Fruit fly (Drosophila melanogaster) whole organism, embryonic: Measurements from ENCODE around the gene Reg-2.

Source experiments
- CG10267 ChIP-seq: fragments of 200-800 bp; sonication (Bioruptor generic); optimal IDR thresholded peaks from 2 replicates; lab custom pipeline; 2018; ENCODE audit warnings: missing biosample characterization, mild to moderate bottlenecking, missing genetic modification characterization, moderate library complexity
- CG10321 ChIP-seq: fragments of 200-800 bp; sonication (Bioruptor generic); IDR thresholded peaks from 2 replicates; pipeline ENCODE4 v1.3.6; 2022; ENCODE audit warnings: missing biosample characterization, missing genetic modification characterization
- CG11398 ChIP-seq: fragments of 200-800 bp; sonication (Bioruptor generic); optimal IDR thresholded peaks from 2 replicates; lab custom pipeline; 2016; ENCODE audit warnings: missing biosample characterization, missing genetic modification characterization
- CG11456 ChIP-seq: fragments of 200-800 bp; sonication (Bioruptor generic); IDR thresholded peaks from 3 replicates; pipeline ENCODE4 v1.3.6; 2022; ENCODE audit warnings: missing biosample characterization, missing genetic modification characterization
- CG13123 ChIP-seq: fragments of 200-800 bp; sonication (Bioruptor generic); optimal IDR thresholded peaks from 2 replicates; lab custom pipeline; 2016; ENCODE audit warnings: missing biosample characterization, missing genetic modification characterization
- CG13624 ChIP-seq: fragments of 200-800 bp; sonication (Bioruptor generic); optimal IDR thresholded peaks from 2 replicates; lab custom pipeline; 2016; ENCODE audit warnings: missing biosample characterization, missing genetic modification characterization
- CG14710 ChIP-seq: fragments of 200-800 bp; sonication (Bioruptor generic); optimal IDR thresholded peaks from 3 replicates; lab custom pipeline; 2019; ENCODE audit warnings: missing biosample characterization, mild to moderate bottlenecking, missing genetic modification characterization, moderate library complexity
- CG15696 ChIP-seq: fragments of 200-800 bp; sonication (Bioruptor generic); optimal IDR thresholded peaks from 2 replicates; lab custom pipeline; 2019; ENCODE audit warnings: missing biosample characterization, mild to moderate bottlenecking, missing genetic modification characterization, moderate library complexity
- CG16863 ChIP-seq: fragments of 200-800 bp; sonication (Bioruptor generic); optimal IDR thresholded peaks from 3 replicates; lab custom pipeline; 2016; ENCODE audit warnings: missing biosample characterization, missing genetic modification characterization
- CG2202 ChIP-seq: fragments of 200-800 bp; sonication (Bioruptor generic); optimal IDR thresholded peaks from 2 replicates; lab custom pipeline; 2018; ENCODE audit warnings: missing biosample characterization, mild to moderate bottlenecking, missing genetic modification characterization
- CG3065 ChIP-seq: fragments of 200-800 bp; sonication (Bioruptor generic); optimal IDR thresholded peaks from 2 replicates; lab custom pipeline; 2016; ENCODE audit warnings: missing biosample characterization, missing genetic modification characterization
- CG31388 ChIP-seq: fragments of 200-800 bp; sonication (Bioruptor generic); optimal IDR thresholded peaks from 2 replicates; lab custom pipeline; 2016; ENCODE audit warnings: missing biosample characterization, missing genetic modification characterization
- CG32532 ChIP-seq: fragments of 200-800 bp; sonication (Bioruptor generic); IDR thresholded peaks from 2 replicates; pipeline ENCODE4 v1.3.6; 2022; ENCODE audit warnings: missing biosample characterization, missing genetic modification characterization
- CG3407 ChIP-seq: fragments of 200-800 bp; sonication (Bioruptor generic); optimal IDR thresholded peaks from 2 replicates; lab custom pipeline; 2018; ENCODE audit warnings: missing biosample characterization, mild to moderate bottlenecking, missing genetic modification characterization
- CG4360 ChIP-seq: fragments of 200-800 bp; sonication (Bioruptor generic); IDR thresholded peaks from 2 replicates; pipeline ENCODE4 v1.3.6; 2022; ENCODE audit warnings: missing biosample characterization, missing genetic modification characterization
- CG4617 ChIP-seq: fragments of 200-800 bp; sonication (Bioruptor generic); optimal IDR thresholded peaks from 3 replicates; lab custom pipeline; 2016; ENCODE audit warnings: missing biosample characterization, missing genetic modification characterization, borderline replicate concordance
- CG4707 ChIP-seq: fragments of 200-800 bp; sonication (Bioruptor generic); optimal IDR thresholded peaks from 2 replicates; lab custom pipeline; 2018; ENCODE audit warnings: missing biosample characterization, mild to moderate bottlenecking, missing genetic modification characterization, moderate library complexity
- CG6654 ChIP-seq: fragments of 200-800 bp; sonication (Bioruptor generic); optimal IDR thresholded peaks from 2 replicates; lab custom pipeline; 2017; ENCODE audit warnings: missing biosample characterization, mild to moderate bottlenecking, missing genetic modification characterization
- Doc3 ChIP-seq: fragments of 200-800 bp; sonication (Bioruptor generic); IDR thresholded peaks from 3 replicates; pipeline ENCODE4 v1.3.6; 2022; ENCODE audit warnings: missing biosample characterization, missing genetic modification characterization; ENCODE audit not compliant: partially characterized antibody
- E2f1 ChIP-seq: fragments of 200-800 bp; sonication (Bioruptor generic); IDR thresholded peaks from 2 replicates; pipeline ENCODE4 v1.3.6; 2022; ENCODE audit warnings: missing biosample characterization, missing genetic modification characterization
- Eip74EF ChIP-seq, 2 experiments: fragments of 200-800 bp in 1 of 2; fragments of >200 bp in 1 of 2; sonication (Bioruptor generic) in 1 of 2; optimal IDR thresholded peaks; 2 replicates each; lab custom pipeline; 2017 to 2019; ENCODE audit warnings: missing biosample characterization in 2 of 2, missing genetic modification characterization in 2 of 2, mild to moderate bottlenecking in 1 of 2, moderate library complexity in 1 of 2
- HLH54F ChIP-seq: fragments of 200-800 bp; sonication (Bioruptor generic); optimal IDR thresholded peaks from 3 replicates; lab custom pipeline; 2016; ENCODE audit warnings: missing biosample characterization, missing genetic modification characterization
- Lhr ChIP-seq: fragments of 200-800 bp; sonication (Bioruptor generic); optimal IDR thresholded peaks from 3 replicates; lab custom pipeline; 2017; ENCODE audit warnings: mild to moderate bottlenecking, missing biosample characterization, missing genetic modification reagents, missing genetic modification characterization
- MESR4 ChIP-seq: fragments of 200-800 bp; sonication (Bioruptor generic); optimal IDR thresholded peaks from 2 replicates; lab custom pipeline; 2018; ENCODE audit warnings: missing biosample characterization, mild to moderate bottlenecking, missing genetic modification characterization, moderate library complexity
- MTF-1 ChIP-seq: fragments of 200-800 bp; sonication (Bioruptor generic); optimal IDR thresholded peaks from 2 replicates; lab custom pipeline; 2018; ENCODE audit warnings: missing biosample characterization, mild to moderate bottlenecking, missing genetic modification characterization, borderline replicate concordance
- Mes4 ChIP-seq: fragments of 200-800 bp; sonication (Bioruptor generic); optimal IDR thresholded peaks from 2 replicates; lab custom pipeline; 2016; ENCODE audit warnings: missing biosample characterization, missing genetic modification characterization
- TFAM ChIP-seq: fragments of 200-800 bp; sonication (Bioruptor generic); optimal IDR thresholded peaks from 2 replicates; lab custom pipeline; 2017; ENCODE audit warnings: missing biosample characterization, missing genetic modification characterization, inconsistent platforms
- Vsx1 ChIP-seq: fragments of 200-800 bp; sonication (Bioruptor generic); optimal IDR thresholded peaks from 2 replicates; lab custom pipeline; 2017; ENCODE audit warnings: missing biosample characterization, mild to moderate bottlenecking, missing genetic modification characterization, missing genetic modification reagents
- ase ChIP-seq: fragments of 200-800 bp; sonication (Bioruptor generic); IDR thresholded peaks from 3 replicates; pipeline ENCODE4 v1.3.6; 2022; ENCODE audit warnings: missing biosample characterization, missing genetic modification characterization
- dati ChIP-seq: fragments of 200-800 bp; sonication (Bioruptor generic); IDR thresholded peaks from 2 replicates; pipeline ENCODE4 v1.3.6; 2022; ENCODE audit warnings: missing biosample characterization, missing genetic modification characterization
- emc ChIP-seq: fragments of 200-800 bp; sonication (Bioruptor generic); optimal IDR thresholded peaks from 2 replicates; lab custom pipeline; 2016; ENCODE audit warnings: missing biosample characterization, missing genetic modification characterization
- en ChIP-seq: fragments of 200-800 bp; sonication (Bioruptor generic); optimal IDR thresholded peaks from 2 replicates; lab custom pipeline; 2016; ENCODE audit warnings: missing biosample characterization, missing genetic modification characterization
- eve ChIP-seq, 2 experiments: fragments of >200 bp; optimal IDR thresholded peaks; 2 replicates each; lab custom pipeline; 2017; ENCODE audit warnings: missing biosample characterization in 2 of 2, missing genetic modification characterization in 2 of 2
- gce ChIP-seq: fragments of 200-800 bp; sonication (Bioruptor generic); IDR thresholded peaks from 3 replicates; pipeline ENCODE4 v1.3.6; 2022; ENCODE audit warnings: missing biosample characterization, missing genetic modification characterization
- gfzf ChIP-seq: fragments of 200-800 bp; sonication (Bioruptor generic); optimal IDR thresholded peaks from 2 replicates; lab custom pipeline; 2016; ENCODE audit warnings: missing biosample characterization, mild to moderate bottlenecking, missing genetic modification characterization, moderate library complexity
- ham ChIP-seq: fragments of 200-800 bp; sonication (Bioruptor generic); IDR thresholded peaks from 2 replicates; pipeline ENCODE4 v1.3.6; 2022; ENCODE audit warnings: missing biosample characterization, missing genetic modification characterization
- her ChIP-seq: fragments of 200-800 bp; sonication (Bioruptor generic); optimal IDR thresholded peaks from 2 replicates; lab custom pipeline; 2016; ENCODE audit warnings: missing biosample characterization, missing genetic modification characterization
- insv ChIP-seq, 2 experiments: fragments of 200-800 bp; sonication (Bioruptor generic); optimal IDR thresholded peaks; 3 replicates each; lab custom pipeline; 2016 to 2018; ENCODE audit warnings: missing biosample characterization in 2 of 2, missing genetic modification characterization in 2 of 2
- jigr1 ChIP-seq: fragments of 200-800 bp; sonication (Bioruptor generic); IDR thresholded peaks from 3 replicates; pipeline ENCODE4 v1.3.6; 2022; ENCODE audit warnings: missing biosample characterization, missing genetic modification characterization
- nom ChIP-seq: fragments of 200-800 bp; sonication (Bioruptor generic); optimal IDR thresholded peaks from 2 replicates; lab custom pipeline; 2017; ENCODE audit warnings: missing biosample characterization, missing genetic modification characterization, mild to moderate bottlenecking, moderate library complexity, missing genetic modification reagents
- p53 ChIP-seq: fragments of 200-800 bp; sonication (Bioruptor generic); optimal IDR thresholded peaks from 2 replicates; lab custom pipeline; 2016; ENCODE audit warnings: missing biosample characterization, missing genetic modification characterization
- prd ChIP-seq, 3 experiments: fragments of >200 bp in 2 of 3; fragments of 200-800 bp in 1 of 3; sonication (Bioruptor generic) in 1 of 3; optimal IDR thresholded peaks in 2 of 3; IDR thresholded peaks in 1 of 3; 2 replicates in 2 of 3; 3 replicates in 1 of 3; pipeline versions ENCODE4 v1.3.6 to Lab custom; 2017 to 2022; ENCODE audit warnings: missing biosample characterization in 1 of 3, missing genetic modification characterization in 1 of 3
- scrt ChIP-seq: fragments of 200-800 bp; sonication (Bioruptor generic); optimal IDR thresholded peaks from 2 replicates; lab custom pipeline; 2018; ENCODE audit warnings: missing biosample characterization, mild to moderate bottlenecking, missing genetic modification characterization, moderate library complexity
- sd ChIP-seq: fragments of 200-800 bp; sonication (Bioruptor generic); optimal IDR thresholded peaks from 3 replicates; lab custom pipeline; 2018; ENCODE audit warnings: missing biosample characterization, mild to moderate bottlenecking, missing genetic modification characterization, moderate library complexity
- slp2 ChIP-seq: fragments of 200-800 bp; sonication (Bioruptor generic); optimal IDR thresholded peaks from 2 replicates; lab custom pipeline; 2016; ENCODE audit warnings: missing biosample characterization, missing genetic modification characterization
- tna ChIP-seq: fragments of 200-800 bp; sonication (Bioruptor generic); IDR thresholded peaks from 2 replicates; pipeline ENCODE4 v1.3.6; 2022; ENCODE audit warnings: missing biosample characterization, missing genetic modification characterization; ENCODE audit not compliant: partially characterized antibody
- unc-4 ChIP-seq: fragments of 200-800 bp; sonication (Bioruptor generic); IDR thresholded peaks from 2 replicates; pipeline ENCODE4 v1.3.6; 2022; ENCODE audit warnings: missing biosample characterization, missing genetic modification characterization; ENCODE audit not compliant: partially characterized antibody
- zen2 ChIP-seq: fragments of 200-800 bp; sonication (Bioruptor generic); IDR thresholded peaks from 3 replicates; pipeline ENCODE4 v1.3.6; 2022; ENCODE audit warnings: missing biosample characterization, missing genetic modification characterization; ENCODE audit not compliant: partially characterized antibody
- zf30C ChIP-seq: fragments of 200-800 bp; sonication (Bioruptor generic); optimal IDR thresholded peaks from 3 replicates; lab custom pipeline; 2018; ENCODE audit warnings: missing biosample characterization, mild to moderate bottlenecking, missing genetic modification characterization

The Reg-2 gene

DNA sequence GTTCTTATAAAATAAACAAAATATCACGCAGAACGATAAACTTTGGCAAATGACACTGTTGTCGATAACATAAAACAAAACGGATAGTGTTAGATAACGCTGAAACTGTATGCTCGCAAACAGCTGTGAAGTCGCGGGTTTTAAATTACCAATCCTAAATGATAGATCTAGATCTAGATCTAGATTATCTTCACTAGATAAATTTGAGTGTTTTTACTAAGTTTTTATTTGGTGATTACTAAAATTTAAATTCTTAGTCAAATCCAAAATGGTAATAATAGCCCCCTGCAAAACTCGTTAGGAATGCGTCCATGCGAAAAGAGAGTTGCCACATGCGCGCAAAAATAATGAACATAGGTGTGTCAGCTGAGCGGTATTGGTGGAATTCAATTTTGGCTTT lies 47.6 kb upstream of the Reg-2 start, which contains the start of the genes MED30 and Rev1 (continued):
- TF ChIP-seq CG15696 (peak; percentile 84), HLH54F (GFP tag; lab: Kevin White, UChicago) (peak; percentile 98), Mes4 (GFP tag; lab: Kevin White, UChicago) (peak; percentile 87), CG13123 (GFP tag; lab: Kevin White, UChicago) (peak; percentile 91), CG6654 (GFP tag; lab: Kevin White, UChicago) (peak; percentile 52), CG14710 (tag; lab: Kevin White, UChicago) (peak; percentile 93), CG4360 (GFP tag; lab: Robert Waterston, UW) (peak; percentile 62), insv (GFP tag; optimal IDR thresholded peaks at IDR 0.05; lab: Kevin White, UChicago) (peak in 1 of 2 experiments; percentile 62), Lhr (peak; percentile 77), gce (GFP tag; lab: Robert Waterston, UW) (peak; percentile 80), CG16863 (GFP tag; lab: Kevin White, UChicago) (peak; percentile 95), prd (optimal IDR thresholded peaks at IDR 0.05; lab: Kevin White, UChicago) (no peak), prd (GFP tag; IDR thresholded peaks at IDR 0.05; lab: Robert Waterston, UW) (peak; percentile 91), slp2 (GFP tag; lab: Kevin White, UChicago) (peak; percentile 95), scrt (peak; percentile 81), CG4617 (GFP tag; lab: Kevin White, UChicago) (peak; percentile 97), CG10267 (tag; lab: Kevin White, UChicago) (peak; percentile 99), sd (tag; lab: Kevin White, UChicago) (peak; percentile 91), CG32532 (GFP tag; lab: Robert Waterston, UW) (peak; percentile 95), CG13624 (peak; percentile 98), Eip74EF (GFP tag; optimal IDR thresholded peaks at IDR 0.05; lab: Kevin White, UChicago) (peak in 1 of 2 experiments; percentile 83), gfzf (GFP tag; lab: Kevin White, UChicago) (peak; percentile 48), CG2202 (tag; lab: Kevin White, UChicago) (peak; percentile 82), CG31388 (GFP tag; lab: Kevin White, UChicago) (peak; percentile 85), CG4707 (GFP tag; lab: Kevin White, UChicago) (peak; percentile 71), CG3407 (peak; percentile 73), jigr1 (0 out of 3 replicates have a peak, but pooled peaks have one; percentile 6), tna (GFP tag; lab: Robert Waterston, UW) (peak; percentile 19; the same call in 1 of the 2 replicates), unc-4 (GFP tag; lab: Robert Waterston, UW) (peak; percentile 60), CG10321 (GFP tag; lab: Robert Waterston, UW) (peak; percentile 70), Doc3 (GFP tag; lab: Robert Waterston, UW) (no peak), ase (GFP tag; lab: Robert Waterston, UW) (peak; percentile 89), TFAM (GFP tag; lab: Kevin White, UChicago) (peak; percentile 30), MESR4 (GFP tag; lab: Kevin White, UChicago) (peak; percentile 73), emc (GFP tag; lab: Kevin White, UChicago) (peak; percentile 89), CG11398 (GFP tag; lab: Kevin White, UChicago) (peak; percentile 93), zen2 (no peak; the same call in 2 of the 3 replicates), zf30C (GFP tag; lab: Kevin White, UChicago) (peak; percentile 11), her (GFP tag; lab: Kevin White, UChicago) (peak; percentile 95), Vsx1 (peak; percentile 77), dati (peak; percentile 72; the same call in 1 of the 2 replicates), CG3065 (GFP tag; lab: Kevin White, UChicago) (peak; percentile 77), en (GFP tag; lab: Kevin White, UChicago) (peak; percentile 90), nom (peak; percentile 71), CG11456 (GFP tag; lab: Robert Waterston, UW) (peak; percentile 86), eve (GFP tag; optimal IDR thresholded peaks at IDR 0.05; lab: Kevin White, UChicago) (no peak), E2f1 (GFP tag; lab: Robert Waterston, UW) (peak; percentile 84), ham (GFP tag; lab: Robert Waterston, UW) (peak; percentile 74; the same call in 1 of the 2 replicates), MTF-1 (peak; percentile 81), p53 (peak; percentile 86)
